Fruit fly (Drosophila melanogaster): ENCODE results near the gene CG12985.

- TF ChIP-seq CG7368 (GFP tag; optimal IDR thresholded peaks at IDR 0.05) (no peak), CG31627 (GFP tag; optimal IDR thresholded peaks at IDR 0.05) (no peak), spab (GFP tag; optimal IDR thresholded peaks at IDR 0.05) (no peak), Hr4 (GFP tag; optimal IDR thresholded peaks at IDR 0.05) (no peak)
Observed at dm6 chrX:17877974-17878373, 5.5 kb upstream of the CG12985 start.
